Worm (Caenorhabditis elegans) whole organism, midembryonic: ENCODE data around the gene tiar-2.

Experiments
- T22C8.4 ChIP-seq: fragments of 200-800 bp; sonication (Bioruptor generic); IDR thresholded peaks from 2 replicates; pipeline ENCODE4 v1.3.6; 2022; ENCODE audit warnings: missing genetic modification characterization, missing compliant biosample characterization
- flt-1 ChIP-seq: fragments of 200-800 bp; sonication (Bioruptor generic); IDR thresholded peaks from 2 replicates; pipeline ENCODE4 v1.3.6; 2022; ENCODE audit warnings: missing genetic modification characterization, missing compliant biosample characterization
- klf-2 ChIP-seq: fragments of 200-800 bp; sonication (Bioruptor generic); conservative IDR thresholded peaks from 2 replicates; pipeline ENCODE4 v1.3.6; 2022; ENCODE audit warnings: missing genetic modification reagents, missing genetic modification characterization, missing compliant biosample characterization
- med-1 ChIP-seq: sonication (generic microtip); optimal IDR thresholded peaks from 2 replicates; lab custom pipeline; 2017; ENCODE audit warnings: missing genetic modification characterization, mild to moderate bottlenecking, missing compliant biosample characterization, antibody characterized with exemption, missing genetic modification reagents; ENCODE audit not compliant: insufficient read depth
- ref-1 ChIP-seq: fragments of 200-800 bp; sonication (Bioruptor generic); conservative IDR thresholded peaks from 2 replicates; pipeline ENCODE4 v1.3.6; 2022; ENCODE audit warnings: missing genetic modification reagents, missing genetic modification characterization, missing compliant biosample characterization
- tab-1 ChIP-seq: fragments of 200-800 bp; sonication (Bioruptor generic); IDR thresholded peaks from 2 replicates; pipeline ENCODE4 v1.3.6; 2022; ENCODE audit warnings: missing genetic modification characterization, missing compliant biosample characterization
- ztf-23 ChIP-seq: fragments of 200-800 bp; sonication (Bioruptor generic); IDR thresholded peaks from 2 replicates; pipeline ENCODE4 v1.3.6; 2022; ENCODE audit warnings: missing genetic modification reagents, missing genetic modification characterization, missing compliant biosample characterization
- ztf-29 ChIP-seq: fragments of 200-800 bp; sonication (Bioruptor generic); IDR thresholded peaks from 2 replicates; pipeline ENCODE4 v1.3.6; 2022; ENCODE audit warnings: missing genetic modification reagents, missing genetic modification characterization, missing compliant biosample characterization

- TF ChIP-seq klf-2 (GFP tag; lab: Robert Waterston, UW) (no peak), ref-1 (GFP tag; lab: Robert Waterston, UW) (no peak), ztf-23 (GFP tag; lab: Robert Waterston, UW) (no peak), tab-1 (GFP tag; lab: Robert Waterston, UW) (no peak), med-1 (GFP tag; lab: Kevin White, UChicago) (no peak), flt-1 (no peak), T22C8.4 (GFP tag; lab: Robert Waterston, UW) (no peak), ztf-29 (no peak)
Observed at ce11 chrII:12728608-12729007, 39.9 kb upstream of the tiar-2 start.
